Worm (Caenorhabditis elegans) whole organism, L4 larva: Measurements from ENCODE around the gene dna-2.

ENCODE experiments used
- R02D3.7 ChIP-seq: fragments of 150-350 bp; sonication (generic microtip); optimal IDR thresholded peaks from 3 replicates; lab custom pipeline; 2014; ENCODE audit warnings: missing biosample characterization, missing genetic modification characterization
- T20F7.1 ChIP-seq: fragments of 200-800 bp; sonication (Bioruptor generic); optimal IDR thresholded peaks from 2 replicates; lab custom pipeline; 2018; ENCODE audit warnings: mild to moderate bottlenecking, missing genetic modification characterization, missing compliant biosample characterization
- Y48G9A.11 ChIP-seq: fragments of 200-800 bp; sonication (Bioruptor generic); IDR thresholded peaks from 2 replicates; pipeline ENCODE4 v1.3.6; 2022; ENCODE audit warnings: missing genetic modification reagents, missing genetic modification characterization, missing compliant biosample characterization
- Y5F2A.4 ChIP-seq: fragments of 200-800 bp; sonication (Bioruptor generic); optimal IDR thresholded peaks from 2 replicates; lab custom pipeline; 2018; ENCODE audit warnings: mild to moderate bottlenecking, missing genetic modification characterization, missing compliant biosample characterization
- ZK546.5 ChIP-seq, 2 experiments: sonication (generic microtip); optimal IDR thresholded peaks; 2 replicates each; lab custom pipeline; 2017; ENCODE audit warnings: missing biosample characterization in 2 of 2, missing genetic modification characterization in 2 of 2
- aha-1 ChIP-seq: fragments of 150-350 bp; peaks from one replicate; lab custom pipeline; 2014; ENCODE audit warnings: missing biosample characterization, missing genetic modification characterization
- ceh-28 ChIP-seq: fragments of 150-350 bp; optimal IDR thresholded peaks from 2 replicates; lab custom pipeline; 2014; ENCODE audit warnings: missing biosample characterization, missing genetic modification reagents, missing genetic modification characterization
- ceh-44 ChIP-seq: fragments of 200-800 bp; sonication (Bioruptor generic); IDR thresholded peaks from 2 replicates; pipeline ENCODE4 v1.3.6; 2022; ENCODE audit warnings: missing genetic modification reagents, missing genetic modification characterization, missing compliant biosample characterization
- ceh-62 ChIP-seq: sonication (generic microtip); optimal IDR thresholded peaks from 2 replicates; lab custom pipeline; 2017; ENCODE audit warnings: missing biosample characterization, missing genetic modification characterization
- ceh-82 ChIP-seq: sonication (generic microtip); optimal IDR thresholded peaks from 2 replicates; lab custom pipeline; 2017; ENCODE audit warnings: missing biosample characterization, missing genetic modification characterization
- ces-1 ChIP-seq: fragments of 150-350 bp; sonication (generic microtip); optimal IDR thresholded peaks from 4 replicates; lab custom pipeline; 2014; ENCODE audit warnings: missing biosample characterization, missing genetic modification reagents, missing genetic modification characterization
- daf-19 ChIP-seq: fragments of 200-800 bp; sonication (Bioruptor generic); conservative IDR thresholded peaks from 2 replicates; pipeline ENCODE4 v1.3.6; 2022; ENCODE audit warnings: missing genetic modification characterization, missing compliant biosample characterization
- dmd-9 ChIP-seq: fragments of 200-800 bp; sonication (Bioruptor generic); IDR thresholded peaks from 2 replicates; pipeline ENCODE4 v1.3.6; 2022; ENCODE audit warnings: missing genetic modification reagents, missing genetic modification characterization, missing compliant biosample characterization
- dve-1 ChIP-seq: sonication (generic microtip); optimal IDR thresholded peaks from 2 replicates; lab custom pipeline; 2017; ENCODE audit warnings: antibody characterized with exemption, mild to moderate bottlenecking, missing genetic modification characterization, missing compliant biosample characterization; ENCODE audit not compliant: insufficient read depth
- fos-1 ChIP-seq: fragments of 150-350 bp; optimal IDR thresholded peaks from 2 replicates; lab custom pipeline; 2014; ENCODE audit warnings: missing biosample characterization, missing genetic modification characterization
- gei-8 ChIP-seq: fragments of 200-800 bp; sonication (Bioruptor generic); optimal IDR thresholded peaks from 2 replicates; lab custom pipeline; 2018; ENCODE audit warnings: mild to moderate bottlenecking, missing genetic modification characterization, missing compliant biosample characterization
- hif-1 ChIP-seq, 2 experiments: sonication (generic microtip); optimal IDR thresholded peaks; 2 replicates each; lab custom pipeline; 2016 to 2017; ENCODE audit warnings: missing compliant biosample characterization in 2 of 2, missing genetic modification characterization in 2 of 2, missing genetic modification reagents in 2 of 2, missing genotype in 2 of 2, mild to moderate bottlenecking in 1 of 2
- lim-7 ChIP-seq: fragments of 200-800 bp; sonication (Bioruptor generic); IDR thresholded peaks from 2 replicates; pipeline ENCODE4 v1.3.6; 2022; ENCODE audit warnings: missing genetic modification characterization, missing compliant biosample characterization
- lin-1 ChIP-seq: fragments of 200-800 bp; sonication (Bioruptor generic); IDR thresholded peaks from 2 replicates; pipeline ENCODE4 v1.3.6; 2022; ENCODE audit warnings: missing genetic modification reagents, missing genetic modification characterization, missing compliant biosample characterization
- lin-29 ChIP-seq: fragments of 200-800 bp; sonication (Bioruptor generic); IDR thresholded peaks from 2 replicates; pipeline ENCODE4 v1.3.6; 2022; ENCODE audit warnings: missing genetic modification reagents, missing genetic modification characterization, missing compliant biosample characterization
- lir-3 ChIP-seq: sonication (generic microtip); optimal IDR thresholded peaks from 2 replicates; lab custom pipeline; 2016; ENCODE audit warnings: mild to moderate bottlenecking, missing genetic modification characterization, missing compliant biosample characterization
- lsy-2 ChIP-seq, 2 experiments: fragments of 150-350 bp in 1 of 2; sonication (generic microtip) in 1 of 2; optimal IDR thresholded peaks; 2 replicates each; lab custom pipeline; 2014 to 2017; ENCODE audit warnings: missing biosample characterization in 2 of 2, missing genetic modification characterization in 2 of 2
- mdl-1 ChIP-seq, 2 experiments: fragments of 150-350 bp in 1 of 2; sonication (generic microtip) in 1 of 2; optimal IDR thresholded peaks; 2 replicates each; lab custom pipeline; 2014 to 2017; ENCODE audit warnings: missing biosample characterization in 2 of 2, missing genetic modification characterization in 2 of 2
- nhr-11 ChIP-seq: fragments of 150-350 bp; optimal IDR thresholded peaks from 2 replicates; lab custom pipeline; 2014; ENCODE audit warnings: missing biosample characterization, missing genetic modification characterization
- nhr-111 ChIP-seq: fragments of 200-800 bp; sonication (Bioruptor generic); optimal IDR thresholded peaks from 2 replicates; lab custom pipeline; 2018; ENCODE audit warnings: mild to moderate bottlenecking, missing genetic modification characterization, missing compliant biosample characterization
- pha-4 ChIP-seq, 2 experiments: fragments of 150-350 bp in 1 of 2; fragments of 200-800 bp in 1 of 2; sonication (Bioruptor generic) in 1 of 2; IDR thresholded peaks in 1 of 2; optimal IDR thresholded peaks in 1 of 2; 2 replicates each; pipeline versions ENCODE4 v1.3.6 to Lab custom; 2014 to 2022; ENCODE audit warnings: missing genetic modification characterization in 2 of 2, missing genetic modification reagents in 2 of 2, missing biosample characterization in 1 of 2, missing compliant biosample characterization in 1 of 2
- snpc-1.2 ChIP-seq: fragments of 200-800 bp; sonication (Bioruptor generic); IDR thresholded peaks from 2 replicates; pipeline ENCODE4 v1.3.6; 2022; ENCODE audit warnings: missing genetic modification reagents, missing genetic modification characterization, missing compliant biosample characterization
- tra-1 ChIP-seq: fragments of 200-800 bp; sonication (Bioruptor generic); IDR thresholded peaks from 2 replicates; pipeline ENCODE4 v1.3.6; 2022; ENCODE audit warnings: missing genetic modification reagents, missing genetic modification characterization, missing compliant biosample characterization
- unc-39 ChIP-seq: sonication (generic microtip); optimal IDR thresholded peaks from 2 replicates; lab custom pipeline; 2017; ENCODE audit warnings: missing biosample characterization, missing genetic modification characterization
- unc-62 ChIP-seq, 3 experiments: fragments of 150-350 bp in 1 of 3; sonication (generic microtip); optimal IDR thresholded peaks in 2 of 3; peaks in 1 of 3; 1 replicate in 1 of 3; 2 replicates in 2 of 3; lab custom pipeline; 2014 to 2017; ENCODE audit warnings: missing biosample characterization in 3 of 3, missing genetic modification characterization in 3 of 3, missing genetic modification reagents in 3 of 3, missing genotype in 1 of 3
- zag-1 ChIP-seq: fragments of 150-350 bp; optimal IDR thresholded peaks from 2 replicates; lab custom pipeline; 2014; ENCODE audit warnings: missing biosample characterization, missing genetic modification characterization
- zfp-2 ChIP-seq: sonication (generic microtip); optimal IDR thresholded peaks from 2 replicates; lab custom pipeline; 2016; ENCODE audit warnings: mild to moderate bottlenecking, missing genetic modification characterization, missing compliant biosample characterization
- ztf-7 ChIP-seq: fragments of 150-350 bp; optimal IDR thresholded peaks from 2 replicates; lab custom pipeline; 2014; ENCODE audit warnings: missing biosample characterization, missing genetic modification characterization

Gene dna-2

DNA sequence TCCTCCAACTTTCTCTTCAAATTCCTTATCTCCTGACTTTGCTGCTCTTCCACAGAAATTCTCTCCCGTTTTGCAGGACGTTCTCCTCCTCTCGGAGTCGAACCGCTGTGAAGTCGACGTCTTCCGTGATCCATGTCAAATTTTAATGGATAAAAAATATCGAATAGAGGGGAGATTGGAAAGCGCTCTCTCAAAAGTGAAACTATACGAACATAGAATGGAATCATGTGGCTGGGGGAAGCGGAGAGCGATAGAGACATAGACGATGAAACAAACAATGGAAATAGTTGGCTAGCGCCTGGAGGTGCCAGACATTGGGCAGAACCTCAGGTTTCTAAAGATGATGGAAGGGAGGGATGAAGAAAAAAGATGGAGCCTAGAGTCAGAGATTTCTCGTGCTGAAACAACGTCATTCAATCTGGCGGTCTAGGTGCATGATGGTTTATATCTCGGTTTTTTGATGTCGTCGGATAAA lies 35.7 kb downstream of the dna-2 start, which contains the start of gene F43G6.8 (continued):
- TF ChIP-seq Y48G9A.11 (GFP tag; lab: Robert Waterston, UW): no peak
- TF ChIP-seq tra-1 (GFP tag; lab: Robert Waterston, UW): no peak
- TF ChIP-seq ces-1: no peak
- no peak for TF ChIP-seq ceh-82 (tag; lab: Kevin White, UChicago)
- peak; percentile 75 for TF ChIP-seq aha-1 (tag; lab: Kevin White, UChicago)

DNA sequence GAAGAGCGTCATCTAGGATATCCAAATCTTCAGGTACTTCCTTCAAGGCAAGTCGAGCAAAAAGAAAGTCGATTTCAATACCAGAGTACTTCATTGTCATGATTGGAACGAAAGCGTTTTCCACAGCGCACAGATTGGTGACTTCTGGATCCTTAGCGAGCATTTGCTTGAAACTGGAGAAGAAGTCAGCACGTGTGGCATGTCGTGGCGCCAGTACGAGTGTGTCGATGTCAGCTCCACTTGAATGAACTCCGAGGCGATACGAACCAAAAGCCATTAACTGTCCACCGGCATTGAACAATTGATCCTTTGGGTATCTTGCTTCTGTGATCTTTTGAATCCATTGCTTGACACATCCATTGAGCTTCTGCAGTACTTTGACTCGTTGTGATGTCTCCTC lies 37.8 kb downstream of the dna-2 start:
- TF ChIP-seq mdl-1 (tag; optimal IDR thresholded peaks at IDR 0.05; lab: Kevin White, UChicago): no peak
- TF ChIP-seq unc-62 (GFP tag; optimal IDR thresholded peaks at IDR 0.05 in 1 of 2; lab: Kevin White, UChicago): peak in 1 of 2 experiments; percentile 98
- no peak for TF ChIP-seq unc-62 (tag; optimal IDR thresholded peaks at IDR 0.05; lab: Kevin White, UChicago)
- TF ChIP-seq aha-1 (tag; lab: Kevin White, UChicago): peak; percentile 80

ce11 chrII:11816475-11816874 lies 38.2 kb downstream of the dna-2 start, which contains the start of gene pap-3:
Gene pap-3 (minus strand): TSS chrII:11816575.
- TF ChIP-seq ZK546.5 (tag; optimal IDR thresholded peaks at IDR 0.05; lab: Kevin White, UChicago): no peak
- TF ChIP-seq Y5F2A.4: no peak
- TF ChIP-seq zag-1: no peak
- TF ChIP-seq zfp-2 (tag; lab: Kevin White, UChicago): no peak
- TF ChIP-seq unc-39 (tag; lab: Kevin White, UChicago): no peak
- TF ChIP-seq lim-7 (GFP tag; lab: Robert Waterston, UW): no peak
- TF ChIP-seq nhr-11 (tag; lab: Kevin White, UChicago): no peak
- TF ChIP-seq gei-8 (GFP tag; lab: Kevin White, UChicago): no peak

DNA sequence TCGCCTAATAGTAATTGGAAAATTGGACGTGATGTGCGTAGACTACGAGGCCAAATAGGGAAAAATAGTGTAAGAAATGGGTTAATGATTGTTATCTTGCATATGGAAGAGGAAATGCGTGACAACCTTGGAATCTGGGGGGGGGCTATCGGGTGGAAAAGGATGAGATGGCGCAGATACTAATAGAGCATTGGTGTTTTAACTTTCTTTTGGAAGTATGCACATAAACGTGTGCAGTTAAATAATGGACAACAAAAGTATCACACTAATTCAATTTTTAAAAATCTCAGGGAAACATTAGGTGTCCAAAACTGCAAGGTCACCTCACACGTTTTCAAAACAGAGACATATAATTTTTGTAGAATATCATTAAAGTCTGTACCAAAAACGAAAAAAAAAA lies 41.6 kb downstream of the dna-2 start, which contains the start of gene Y6D1A.2:
Gene Y6D1A.2 (minus strand): TSS at position 101 of the 400 bp plus-strand sequence.
- TF ChIP-seq T20F7.1 (GFP tag; lab: Kevin White, UChicago) (no peak), dmd-9 (GFP tag; lab: Robert Waterston, UW) (no peak), pha-4 (GFP tag; IDR thresholded peaks at IDR 0.05; lab: Robert Waterston, UW) (no peak), pha-4 (tag; optimal IDR thresholded peaks at IDR 0.05; lab: Kevin White, UChicago) (no peak), nhr-111 (no peak), lin-29 (GFP tag; lab: Robert Waterston, UW) (no peak), lsy-2 (tag; optimal IDR thresholded peaks at IDR 0.05; lab: Kevin White, UChicago) (no peak), R02D3.7 (tag; lab: Kevin White, UChicago) (no peak), fos-1 (tag; lab: Kevin White, UChicago) (no peak), ceh-28 (tag; lab: Kevin White, UChicago) (no peak), ztf-7 (tag; lab: Kevin White, UChicago) (no peak), hif-1 (tag; optimal IDR thresholded peaks at IDR 0.05; lab: Kevin White, UChicago) (no peak), dve-1 (tag; lab: Kevin White, UChicago) (no peak), daf-19 (GFP tag; lab: Robert Waterston, UW) (no peak), ceh-44 (GFP tag; lab: Robert Waterston, UW) (no peak), snpc-1.2 (GFP tag; lab: Robert Waterston, UW) (no peak), lin-1 (GFP tag; lab: Robert Waterston, UW) (no peak), ceh-62 (tag; lab: Kevin White, UChicago) (no peak), lir-3 (no peak)
- TF ChIP-seq, all 104 proteins: peak for 0
